Worm (Caenorhabditis elegans): ENCODE data around the gene srd-36.

- no peak for TF ChIP-seq nhr-102 (tag; optimal IDR thresholded peaks at IDR 0.05)
- no peak for TF ChIP-seq ztf-11 (tag; optimal IDR thresholded peaks at IDR 0.05)
- no peak for TF ChIP-seq unc-39 (tag; optimal IDR thresholded peaks at IDR 0.05)
- no peak for TF ChIP-seq nhr-25 (tag; optimal IDR thresholded peaks at IDR 0.05; ENCODE audit: borderline replicate concordance, insufficient read depth)
- TF ChIP-seq tra-1 (GFP tag; IDR thresholded peaks at IDR 0.05): no peak
- no peak for TF ChIP-seq lsy-2 (tag; optimal IDR thresholded peaks at IDR 0.05)
Observed at ce11 chrX:13337728-13338127, 43.2 kb upstream of the srd-36 start, which contains the start of gene ptr-24.

All from whole organism, L4 larva.